Worm (Caenorhabditis elegans) whole organism, L4 larva: ENCODE data around the gene ttyh-1.

Experiments used
- Y5F2A.4 ChIP-seq: fragments of 200-800 bp; sonication (Bioruptor generic); optimal IDR thresholded peaks from 2 replicates; lab custom pipeline; 2018; ENCODE audit warnings: mild to moderate bottlenecking, missing genetic modification characterization, missing compliant biosample characterization
- Y75B8A.6 ChIP-seq: fragments of 200-800 bp; sonication (Bioruptor generic); IDR thresholded peaks from 2 replicates; pipeline ENCODE4 v1.3.6; 2022; ENCODE audit warnings: missing genetic modification reagents, missing genetic modification characterization, missing compliant biosample characterization
- aha-1 ChIP-seq: fragments of 150-350 bp; peaks from one replicate; lab custom pipeline; 2014; ENCODE audit warnings: missing biosample characterization, missing genetic modification characterization
- aly-2 ChIP-seq: sonication (generic microtip); optimal IDR thresholded peaks from 2 replicates; lab custom pipeline; 2018; ENCODE audit warnings: missing biosample characterization, missing genetic modification characterization
- ceh-28 ChIP-seq: fragments of 150-350 bp; optimal IDR thresholded peaks from 2 replicates; lab custom pipeline; 2014; ENCODE audit warnings: missing biosample characterization, missing genetic modification reagents, missing genetic modification characterization
- ceh-82 ChIP-seq: sonication (generic microtip); optimal IDR thresholded peaks from 2 replicates; lab custom pipeline; 2017; ENCODE audit warnings: missing biosample characterization, missing genetic modification characterization
- ces-1 ChIP-seq: fragments of 150-350 bp; sonication (generic microtip); optimal IDR thresholded peaks from 4 replicates; lab custom pipeline; 2014; ENCODE audit warnings: missing biosample characterization, missing genetic modification reagents, missing genetic modification characterization
- ctbp-1 ChIP-seq: fragments of 200-800 bp; sonication (Bioruptor generic); IDR thresholded peaks from 2 replicates; pipeline ENCODE4 v1.3.6; 2022; ENCODE audit warnings: missing genetic modification reagents, missing genetic modification characterization, missing compliant biosample characterization
- daf-16 ChIP-seq, 3 experiments: sonication (generic microtip); optimal IDR thresholded peaks; 2 replicates each; lab custom pipeline; 2016 to 2017; ENCODE audit warnings: missing genetic modification characterization in 3 of 3, missing genetic modification reagents in 3 of 3, mild to moderate bottlenecking in 2 of 3, missing compliant biosample characterization in 2 of 3, missing biosample characterization in 1 of 3, moderate library complexity in 1 of 3
- daf-19 ChIP-seq: fragments of 200-800 bp; sonication (Bioruptor generic); conservative IDR thresholded peaks from 2 replicates; pipeline ENCODE4 v1.3.6; 2022; ENCODE audit warnings: missing genetic modification characterization, missing compliant biosample characterization
- dmd-8 ChIP-seq: fragments of 200-800 bp; sonication (Bioruptor generic); IDR thresholded peaks from 2 replicates; pipeline ENCODE4 v1.3.6; 2022; ENCODE audit warnings: missing genetic modification characterization, missing compliant biosample characterization
- duxl-1 ChIP-seq: sonication (generic microtip); optimal IDR thresholded peaks from 2 replicates; lab custom pipeline; 2016; ENCODE audit warnings: mild to moderate bottlenecking, missing genetic modification characterization, moderate library complexity, missing compliant biosample characterization; ENCODE audit not compliant: poor library complexity
- fkh-10 ChIP-seq: fragments of 150-350 bp; optimal IDR thresholded peaks from 2 replicates; lab custom pipeline; 2014; ENCODE audit warnings: missing biosample characterization, missing genetic modification reagents, missing genetic modification characterization
- hlh-11 ChIP-seq: fragments of 200-800 bp; sonication (Bioruptor generic); optimal IDR thresholded peaks from 2 replicates; lab custom pipeline; 2018; ENCODE audit warnings: mild to moderate bottlenecking, missing genetic modification characterization, missing compliant biosample characterization
- hlh-30 ChIP-seq: sonication (generic microtip); optimal IDR thresholded peaks from 2 replicates; lab custom pipeline; 2017; ENCODE audit warnings: antibody characterized with exemption, mild to moderate bottlenecking, missing genetic modification characterization, missing compliant biosample characterization; ENCODE audit not compliant: insufficient read depth
- lim-7 ChIP-seq: fragments of 200-800 bp; sonication (Bioruptor generic); IDR thresholded peaks from 2 replicates; pipeline ENCODE4 v1.3.6; 2022; ENCODE audit warnings: missing genetic modification characterization, missing compliant biosample characterization
- lin-13 ChIP-seq: fragments of 150-350 bp; optimal IDR thresholded peaks from 2 replicates; lab custom pipeline; 2014; ENCODE audit warnings: missing biosample characterization, missing genetic modification reagents, missing genetic modification characterization
- lin-29 ChIP-seq: fragments of 200-800 bp; sonication (Bioruptor generic); IDR thresholded peaks from 2 replicates; pipeline ENCODE4 v1.3.6; 2022; ENCODE audit warnings: missing genetic modification reagents, missing genetic modification characterization, missing compliant biosample characterization
- lsy-2 ChIP-seq, 2 experiments: fragments of 150-350 bp in 1 of 2; sonication (generic microtip) in 1 of 2; optimal IDR thresholded peaks; 2 replicates each; lab custom pipeline; 2014 to 2017; ENCODE audit warnings: missing biosample characterization in 2 of 2, missing genetic modification characterization in 2 of 2
- madf-9 ChIP-seq: fragments of 200-800 bp; sonication (Bioruptor generic); conservative IDR thresholded peaks from 2 replicates; pipeline ENCODE4 v1.3.6; 2022; ENCODE audit warnings: missing genetic modification reagents, missing genetic modification characterization, missing compliant biosample characterization
- mdl-1 ChIP-seq, 2 experiments: fragments of 150-350 bp in 1 of 2; sonication (generic microtip) in 1 of 2; optimal IDR thresholded peaks; 2 replicates each; lab custom pipeline; 2014 to 2017; ENCODE audit warnings: missing biosample characterization in 2 of 2, missing genetic modification characterization in 2 of 2
- mes-2 ChIP-seq: sonication (generic microtip); optimal IDR thresholded peaks from 2 replicates; lab custom pipeline; 2016; ENCODE audit warnings: missing genotype, mild to moderate bottlenecking, missing genetic modification characterization, missing compliant biosample characterization; ENCODE audit not compliant: poor library complexity, severe bottlenecking
- mxl-3 ChIP-seq: fragments of 200-800 bp; sonication (Bioruptor generic); optimal IDR thresholded peaks from 2 replicates; lab custom pipeline; 2018; ENCODE audit warnings: mild to moderate bottlenecking, missing genetic modification characterization, missing compliant biosample characterization
- nhr-111 ChIP-seq: fragments of 200-800 bp; sonication (Bioruptor generic); optimal IDR thresholded peaks from 2 replicates; lab custom pipeline; 2018; ENCODE audit warnings: mild to moderate bottlenecking, missing genetic modification characterization, missing compliant biosample characterization
- nhr-41 ChIP-seq: fragments of 200-800 bp; sonication (Bioruptor generic); IDR thresholded peaks from 2 replicates; pipeline ENCODE4 v1.3.6; 2022; ENCODE audit warnings: missing genetic modification reagents, missing genetic modification characterization, missing compliant biosample characterization
- nhr-6 ChIP-seq: fragments of 150-350 bp; optimal IDR thresholded peaks from 2 replicates; lab custom pipeline; 2014; ENCODE audit warnings: missing biosample characterization, missing genetic modification characterization
- nhr-76 ChIP-seq: fragments of 150-350 bp; optimal IDR thresholded peaks from 2 replicates; lab custom pipeline; 2014; ENCODE audit warnings: missing biosample characterization, missing genetic modification characterization
- nhr-77 ChIP-seq: fragments of 150-350 bp; optimal IDR thresholded peaks from 2 replicates; lab custom pipeline; 2014; ENCODE audit warnings: missing biosample characterization, missing genetic modification characterization
- set-16 ChIP-seq: fragments of 200-800 bp; sonication (Bioruptor generic); IDR thresholded peaks from 2 replicates; pipeline ENCODE4 v1.3.6; 2022; ENCODE audit warnings: missing genetic modification reagents, missing genetic modification characterization, missing compliant biosample characterization
- skn-1 ChIP-seq: fragments of 150-350 bp; optimal IDR thresholded peaks from 2 replicates; lab custom pipeline; 2014; ENCODE audit warnings: missing biosample characterization, missing genetic modification characterization
- spr-1 ChIP-seq: sonication (generic microtip); optimal IDR thresholded peaks from 2 replicates; lab custom pipeline; 2016; ENCODE audit warnings: mild to moderate bottlenecking, missing genetic modification characterization, missing compliant biosample characterization
- spr-3 ChIP-seq: fragments of 200-800 bp; sonication (Bioruptor generic); optimal IDR thresholded peaks from 2 replicates; lab custom pipeline; 2018; ENCODE audit warnings: mild to moderate bottlenecking, missing genetic modification characterization, missing compliant biosample characterization
- tag-97 ChIP-seq: fragments of 200-800 bp; sonication (Bioruptor generic); IDR thresholded peaks from 2 replicates; pipeline ENCODE4 v1.3.6; 2022; ENCODE audit warnings: missing genetic modification characterization, missing compliant biosample characterization
- tra-1 ChIP-seq: fragments of 200-800 bp; sonication (Bioruptor generic); IDR thresholded peaks from 2 replicates; pipeline ENCODE4 v1.3.6; 2022; ENCODE audit warnings: missing genetic modification reagents, missing genetic modification characterization, missing compliant biosample characterization
- unc-62 ChIP-seq, 3 experiments: fragments of 150-350 bp in 1 of 3; sonication (generic microtip); optimal IDR thresholded peaks in 2 of 3; peaks in 1 of 3; 1 replicate in 1 of 3; 2 replicates in 2 of 3; lab custom pipeline; 2014 to 2017; ENCODE audit warnings: missing biosample characterization in 3 of 3, missing genetic modification characterization in 3 of 3, missing genetic modification reagents in 3 of 3, missing genotype in 1 of 3
- zag-1 ChIP-seq: fragments of 150-350 bp; optimal IDR thresholded peaks from 2 replicates; lab custom pipeline; 2014; ENCODE audit warnings: missing biosample characterization, missing genetic modification characterization
- zfp-2 ChIP-seq: sonication (generic microtip); optimal IDR thresholded peaks from 2 replicates; lab custom pipeline; 2016; ENCODE audit warnings: mild to moderate bottlenecking, missing genetic modification characterization, missing compliant biosample characterization
- zip-11 ChIP-seq: fragments of 200-800 bp; sonication (Bioruptor generic); IDR thresholded peaks from 2 replicates; pipeline ENCODE4 v1.3.6; 2022; ENCODE audit warnings: missing genetic modification characterization, missing compliant biosample characterization
- ztf-7 ChIP-seq: fragments of 150-350 bp; optimal IDR thresholded peaks from 2 replicates; lab custom pipeline; 2014; ENCODE audit warnings: missing biosample characterization, missing genetic modification characterization

The ttyh-1 gene

DNA sequence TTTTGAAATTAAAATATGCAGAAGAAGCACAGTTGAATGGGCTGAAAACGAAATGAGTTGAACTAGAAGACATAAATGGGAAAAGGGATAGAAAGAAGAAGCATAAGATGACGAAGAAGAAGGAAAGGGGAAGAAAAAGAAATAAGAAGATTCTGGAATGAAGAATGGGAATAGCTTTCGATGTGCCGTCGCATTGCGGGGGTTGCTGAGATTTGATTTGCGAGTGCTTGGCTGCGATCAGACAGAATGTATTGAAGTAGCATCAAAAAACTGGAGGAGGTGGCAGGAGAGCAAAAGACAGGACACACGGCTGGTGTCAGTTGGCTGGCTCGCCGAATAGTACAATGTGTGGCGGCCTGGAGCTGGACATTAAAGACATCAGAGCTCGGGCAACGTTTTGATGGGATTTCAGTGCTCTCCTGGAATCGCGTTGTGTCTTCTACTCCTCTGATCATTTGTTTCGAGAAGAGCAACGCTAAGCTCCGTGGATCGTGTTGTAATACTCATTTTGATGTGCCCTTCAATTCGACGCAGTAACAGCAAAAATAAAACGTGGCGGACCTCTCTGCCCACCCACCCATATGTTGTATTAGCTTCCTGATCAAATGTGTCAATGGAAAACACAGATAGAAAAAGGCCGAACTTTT lies 10.7 kb downstream of the ttyh-1 start:
- TF ChIP-seq fkh-10 (GFP tag; lab: Kevin White, UChicago) (peak; percentile 38), daf-16 (GFP tag; optimal IDR thresholded peaks at IDR 0.05; lab: Kevin White, UChicago) (peak in 1 of 2 experiments; percentile 68), daf-16 (tag; optimal IDR thresholded peaks at IDR 0.05; lab: Kevin White, UChicago) (no peak), ctbp-1 (GFP tag; lab: Robert Waterston, UW) (peak; percentile 37; the same call in 1 of the 2 replicates), zip-11 (GFP tag; lab: Robert Waterston, UW) (no peak), skn-1 (no peak), set-16 (peak; percentile 18; the same call in 1 of the 2 replicates), tra-1 (GFP tag; lab: Robert Waterston, UW) (peak; percentile 36; the same call in 1 of the 2 replicates), zfp-2 (tag; lab: Kevin White, UChicago) (no peak), nhr-41 (GFP tag; lab: Robert Waterston, UW) (no peak), spr-3 (GFP tag; lab: Kevin White, UChicago) (no peak), unc-62 (GFP tag; optimal IDR thresholded peaks at IDR 0.05 in 1 of 2; lab: Kevin White, UChicago) (peak in 1 of 2 experiments; percentile 89), unc-62 (tag; optimal IDR thresholded peaks at IDR 0.05; lab: Kevin White, UChicago) (no peak), Y75B8A.6 (GFP tag; lab: Robert Waterston, UW) (no peak), nhr-76 (no peak), lim-7 (0 out of 2 replicates have a peak, but pooled peaks have one; percentile 29), ces-1 (GFP tag; lab: Kevin White, UChicago) (peak; percentile 4), lin-13 (GFP tag; lab: Kevin White, UChicago) (no peak), lin-29 (GFP tag; lab: Robert Waterston, UW) (no peak), hlh-11 (tag; lab: Kevin White, UChicago) (peak; percentile 64)

DNA sequence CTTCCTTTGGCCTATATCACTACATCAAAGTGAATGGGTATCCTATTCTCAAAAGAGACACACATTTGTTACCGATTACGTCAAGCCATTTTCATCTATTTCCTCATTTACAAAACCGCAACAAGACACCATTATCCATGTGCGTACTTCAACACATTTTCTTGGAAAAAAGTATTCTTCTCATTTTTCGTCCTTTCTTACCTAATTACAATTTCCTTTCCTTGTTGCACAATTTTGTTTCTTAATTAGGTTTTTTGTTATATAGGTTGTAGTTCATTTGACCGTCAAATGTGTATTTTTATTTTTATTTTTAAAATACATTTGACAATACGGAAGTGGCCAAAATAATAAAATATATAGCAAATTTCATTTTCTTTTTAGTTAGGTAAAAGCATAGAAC lies 14.8 kb downstream of the ttyh-1 start:
- TF ChIP-seq lsy-2 (tag; optimal IDR thresholded peaks at IDR 0.05; lab: Kevin White, UChicago) (peak in 1 of 2 experiments; percentile 21), unc-62 (GFP tag; optimal IDR thresholded peaks at IDR 0.05 in 1 of 2; lab: Kevin White, UChicago) (peak in 1 of 2 experiments; percentile 29), unc-62 (tag; optimal IDR thresholded peaks at IDR 0.05; lab: Kevin White, UChicago) (no peak), zip-11 (GFP tag; lab: Robert Waterston, UW) (no peak), ces-1 (GFP tag; lab: Kevin White, UChicago) (peak; percentile 54)

DNA sequence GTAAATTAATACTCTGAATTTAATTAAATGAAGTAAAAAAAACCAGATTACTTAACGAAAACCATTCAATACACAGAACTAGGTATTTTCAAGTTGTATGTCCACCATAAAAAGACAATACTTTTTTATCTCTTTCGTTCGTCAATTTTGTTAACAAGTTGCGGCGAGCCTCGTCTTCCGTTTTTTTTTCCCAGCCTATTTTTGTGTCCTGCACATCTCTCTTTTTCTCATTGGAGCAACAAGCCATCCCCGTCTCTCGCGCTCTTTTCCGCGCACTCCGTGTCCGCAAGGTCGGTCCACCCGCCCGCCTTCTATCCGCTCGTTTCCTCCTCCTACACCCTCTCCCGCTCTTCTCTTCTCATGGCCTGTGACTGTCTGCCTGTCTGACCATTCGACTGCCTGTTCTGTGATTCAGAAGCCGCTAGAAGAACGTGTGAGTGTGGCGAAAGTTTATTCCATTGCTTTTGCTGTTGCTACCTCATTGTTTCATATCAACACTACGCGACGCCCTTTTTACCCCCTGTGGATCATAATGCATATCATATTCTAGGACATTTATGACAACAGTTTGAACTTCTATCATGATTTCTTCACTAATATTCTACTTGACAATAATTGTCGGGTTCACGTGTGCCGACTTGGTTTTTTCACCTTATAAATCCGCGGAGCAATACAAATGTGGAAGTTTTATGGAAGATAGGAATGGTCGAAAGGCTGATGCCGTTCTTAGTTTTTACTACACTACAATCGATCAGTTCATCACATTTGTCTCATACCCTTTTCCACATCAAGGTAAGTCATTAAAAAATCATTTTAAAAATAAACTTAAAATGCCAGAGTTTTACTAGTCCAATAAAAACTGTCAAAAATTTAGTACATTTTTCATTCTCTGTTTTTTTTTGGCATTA lies 16.3 kb downstream of the ttyh-1 start, which contains the start of the genes F08B12.11 and prmn-1:
Gene F08B12.11, plus strand, starts transcription at position 521 of the 908 bp plus-strand sequence.
Gene prmn-1, plus strand, starts transcription at position 551 of the 908 bp plus-strand sequence.
- TF ChIP-seq mxl-3 (GFP tag; lab: Kevin White, UChicago) (peak; percentile 44), mes-2 (tag; lab: Kevin White, UChicago) (no peak), unc-62 (GFP tag; optimal IDR thresholded peaks at IDR 0.05 in 1 of 2; lab: Kevin White, UChicago) (peak in 1 of 2 experiments; percentile 96), unc-62 (tag; optimal IDR thresholded peaks at IDR 0.05; lab: Kevin White, UChicago) (no peak), set-16 (peak; percentile 87), hlh-11 (tag; lab: Kevin White, UChicago) (peak; percentile 26), ctbp-1 (GFP tag; lab: Robert Waterston, UW) (no peak), tag-97 (0 out of 2 replicates have a peak, but pooled peaks have one; percentile 46), hlh-30 (tag; lab: Kevin White, UChicago) (peak; percentile 19), aha-1 (tag; lab: Kevin White, UChicago) (peak; percentile 74), mdl-1 (tag; optimal IDR thresholded peaks at IDR 0.05; lab: Kevin White, UChicago) (peak in 1 of 2 experiments; percentile 21), dmd-8 (GFP tag; lab: Robert Waterston, UW) (no peak), daf-16 (GFP tag; optimal IDR thresholded peaks at IDR 0.05; lab: Kevin White, UChicago) (no peak), daf-16 (tag; optimal IDR thresholded peaks at IDR 0.05; lab: Kevin White, UChicago) (no peak), Y5F2A.4 (no peak), duxl-1 (tag; lab: Kevin White, UChicago) (no peak), nhr-111 (GFP tag; lab: Kevin White, UChicago) (no peak), nhr-6 (tag; lab: Kevin White, UChicago) (no peak), ceh-82 (no peak), nhr-77 (tag; lab: Kevin White, UChicago) (no peak), madf-9 (GFP tag; lab: Robert Waterston, UW) (0 out of 2 replicates have a peak, but pooled peaks have one; percentile 56), spr-1 (tag; lab: Kevin White, UChicago) (peak; percentile 7), ceh-28 (no peak), daf-19 (GFP tag; lab: Robert Waterston, UW) (no peak), aly-2 (tag; lab: Kevin White, UChicago) (no peak), ztf-7 (no peak), zag-1 (tag; lab: Kevin White, UChicago) (no peak)
